Fruit fly (Drosophila melanogaster) whole organism, wandering third instar larva: Measurements from ENCODE around the gene Neu2.
A peak's percentile ranks its signal among the peaks of the same experiment; 100 is the strongest.

ENCODE experiments used
- Abd-B ChIP-seq: fragments of >200 bp; optimal IDR thresholded peaks from 2 replicates; lab custom pipeline; 2017; ENCODE audit warnings: missing biosample characterization, missing genetic modification characterization
- CG32264 ChIP-seq: fragments of 200-800 bp; sonication (Bioruptor generic); optimal IDR thresholded peaks from 2 replicates; lab custom pipeline; 2016; ENCODE audit warnings: missing biosample characterization, missing genetic modification characterization
- CG9705 ChIP-seq: fragments of 200-800 bp; sonication (Bioruptor generic); optimal IDR thresholded peaks from 2 replicates; lab custom pipeline; 2018; ENCODE audit warnings: missing biosample characterization, mild to moderate bottlenecking, missing genetic modification characterization
- CrebA ChIP-seq: fragments of 200-800 bp; sonication (Bioruptor generic); optimal IDR thresholded peaks from 2 replicates; lab custom pipeline; 2016; ENCODE audit warnings: missing biosample characterization, mild to moderate bottlenecking, missing genetic modification characterization, borderline replicate concordance
- Dfd ChIP-seq: fragments of >200 bp; optimal IDR thresholded peaks from 2 replicates; lab custom pipeline; 2017; ENCODE audit warnings: missing biosample characterization, missing genetic modification characterization
- Dif ChIP-seq: fragments of 200-275, 200-300 bp; sonication (Bioruptor generic); optimal IDR thresholded peaks from 2 replicates; lab custom pipeline; 2018; ENCODE audit warnings: missing biosample characterization, missing genetic modification characterization; ENCODE audit not compliant: partially characterized antibody
- GATAd ChIP-seq: sonication (Bioruptor generic); optimal IDR thresholded peaks from 2 replicates; lab custom pipeline; 2016; ENCODE audit warnings: missing biosample characterization, missing genetic modification characterization
- HLH106 ChIP-seq: fragments of 200-800 bp; optimal IDR thresholded peaks from 3 replicates; lab custom pipeline; 2019; ENCODE audit warnings: missing biosample characterization, mild to moderate bottlenecking, missing genetic modification characterization, moderate library complexity
- Hnf4 ChIP-seq: fragments of 200-800 bp; sonication (Bioruptor generic); optimal IDR thresholded peaks from 2 replicates; lab custom pipeline; 2016; ENCODE audit warnings: missing biosample characterization, mild to moderate bottlenecking, missing genetic modification characterization
- Hr83 ChIP-seq: fragments of 200-300 bp; sonication (Bioruptor generic); optimal IDR thresholded peaks from 2 replicates; lab custom pipeline; 2016; ENCODE audit warnings: missing biosample characterization, mild to moderate bottlenecking, missing genetic modification characterization, moderate library complexity; ENCODE audit not compliant: poor library complexity, severe bottlenecking
- Jra ChIP-seq: sonication (Bioruptor generic); optimal IDR thresholded peaks from 2 replicates; lab custom pipeline; 2016; ENCODE audit warnings: missing biosample characterization, missing genetic modification characterization
- Mio ChIP-seq: sonication (Bioruptor generic); optimal IDR thresholded peaks from 2 replicates; lab custom pipeline; 2016; ENCODE audit warnings: missing biosample characterization, missing genetic modification characterization
- Myc ChIP-seq: fragments of >200 bp; optimal IDR thresholded peaks from 2 replicates; lab custom pipeline; 2017
- Rel ChIP-seq, 2 experiments: fragments of 200-800 bp; sonication (Bioruptor generic) in 1 of 2; optimal IDR thresholded peaks; 2 replicates in 1 of 2; 3 replicates in 1 of 2; lab custom pipeline; 2016 to 2019; ENCODE audit warnings: mild to moderate bottlenecking in 2 of 2, missing biosample characterization in 2 of 2, missing genetic modification characterization in 2 of 2, moderate library complexity in 1 of 2
- Sp1 ChIP-seq: fragments of 200-800 bp; sonication (Bioruptor generic); optimal IDR thresholded peaks from 3 replicates; lab custom pipeline; 2019; ENCODE audit warnings: missing biosample characterization, mild to moderate bottlenecking, missing genetic modification characterization, moderate library complexity
- Vsx2 ChIP-seq: fragments of 200-300, 225-300 bp; sonication (Bioruptor generic); optimal IDR thresholded peaks from 2 replicates; lab custom pipeline; 2018; ENCODE audit warnings: missing biosample characterization, missing genetic modification characterization; ENCODE audit not compliant: partially characterized antibody
- brk ChIP-seq: fragments of 200-800 bp; sonication (Bioruptor generic); optimal IDR thresholded peaks from 2 replicates; lab custom pipeline; 2016; ENCODE audit warnings: missing biosample characterization, mild to moderate bottlenecking, missing genetic modification characterization
- dl ChIP-seq, 2 experiments: fragments of 175-275, 200-275 bp in 1 of 2; fragments of 200-275 bp in 1 of 2; sonication (Bioruptor generic); optimal IDR thresholded peaks; lab custom pipeline; 2018; ENCODE audit warnings: mild to moderate bottlenecking in 2 of 2, missing biosample characterization in 2 of 2, missing genetic modification characterization in 2 of 2, moderate library complexity in 2 of 2; ENCODE audit not compliant: partially characterized antibody in 2 of 2, insufficient read depth in 1 of 2
- dmrt93B ChIP-seq: fragments of 200-800 bp; sonication (Bioruptor generic); optimal IDR thresholded peaks from 2 replicates; lab custom pipeline; 2018; ENCODE audit warnings: missing biosample characterization, mild to moderate bottlenecking, missing genetic modification characterization
- dsf ChIP-seq: sonication (Bioruptor generic); optimal IDR thresholded peaks from 2 replicates; lab custom pipeline; 2016; ENCODE audit warnings: missing biosample characterization, missing genetic modification characterization, borderline replicate concordance
- ey ChIP-seq: fragments of 200-800 bp; sonication (Bioruptor generic); optimal IDR thresholded peaks from 2 replicates; lab custom pipeline; 2016; ENCODE audit warnings: missing biosample characterization, missing genetic modification characterization
- foxo ChIP-seq, 2 experiments: fragments of 200-800 bp; sonication (Bioruptor generic); optimal IDR thresholded peaks; 2 replicates in 1 of 2; 3 replicates in 1 of 2; lab custom pipeline; 2016 to 2017; ENCODE audit warnings: missing biosample characterization in 2 of 2, missing genetic modification characterization in 2 of 2
- fru ChIP-seq: fragments of 200-800 bp; sonication (Bioruptor generic); optimal IDR thresholded peaks from 3 replicates; lab custom pipeline; 2016; ENCODE audit warnings: missing biosample characterization, mild to moderate bottlenecking, missing genetic modification characterization
- h ChIP-seq: fragments of 200-800 bp; sonication (Bioruptor generic); optimal IDR thresholded peaks from 3 replicates; lab custom pipeline; 2016; ENCODE audit warnings: missing biosample characterization, mild to moderate bottlenecking, missing genetic modification characterization
- jim ChIP-seq: fragments of 175-275, 200-325 bp; sonication (Bioruptor generic); optimal IDR thresholded peaks from 2 replicates; lab custom pipeline; 2016; ENCODE audit warnings: missing biosample characterization, mild to moderate bottlenecking, missing genetic modification characterization
- pan ChIP-seq: fragments of >200 bp; optimal IDR thresholded peaks from 2 replicates; lab custom pipeline; 2017
- psq ChIP-seq: fragments of 200-800 bp; sonication (Bioruptor generic); optimal IDR thresholded peaks from 3 replicates; lab custom pipeline; 2017; ENCODE audit warnings: missing biosample characterization, mild to moderate bottlenecking, missing genetic modification characterization, moderate library complexity
- rgr ChIP-seq: fragments of 200-800 bp; sonication (Bioruptor generic); optimal IDR thresholded peaks from 3 replicates; lab custom pipeline; 2016; ENCODE audit warnings: missing biosample characterization, mild to moderate bottlenecking, missing genetic modification characterization
- sage ChIP-seq: fragments of 200-800 bp; sonication (Bioruptor generic); optimal IDR thresholded peaks from 2 replicates; lab custom pipeline; 2016; ENCODE audit warnings: missing biosample characterization, mild to moderate bottlenecking, missing genetic modification characterization
- sv ChIP-seq: fragments of 200-800 bp; sonication (Bioruptor generic); optimal IDR thresholded peaks from 3 replicates; lab custom pipeline; 2016; ENCODE audit warnings: missing biosample characterization, missing genetic modification characterization
- tai ChIP-seq: sonication (Bioruptor generic); optimal IDR thresholded peaks from 2 replicates; lab custom pipeline; 2016; ENCODE audit warnings: missing biosample characterization, missing genetic modification characterization
- usp ChIP-seq: fragments of >200 bp; optimal IDR thresholded peaks from 2 replicates; lab custom pipeline; 2017; ENCODE audit warnings: missing biosample characterization, missing genetic modification characterization
- woc ChIP-seq: sonication (Bioruptor generic); optimal IDR thresholded peaks from 2 replicates; lab custom pipeline; 2016; ENCODE audit warnings: missing biosample characterization, mild to moderate bottlenecking, missing genetic modification characterization

Gene Neu2

DNA sequence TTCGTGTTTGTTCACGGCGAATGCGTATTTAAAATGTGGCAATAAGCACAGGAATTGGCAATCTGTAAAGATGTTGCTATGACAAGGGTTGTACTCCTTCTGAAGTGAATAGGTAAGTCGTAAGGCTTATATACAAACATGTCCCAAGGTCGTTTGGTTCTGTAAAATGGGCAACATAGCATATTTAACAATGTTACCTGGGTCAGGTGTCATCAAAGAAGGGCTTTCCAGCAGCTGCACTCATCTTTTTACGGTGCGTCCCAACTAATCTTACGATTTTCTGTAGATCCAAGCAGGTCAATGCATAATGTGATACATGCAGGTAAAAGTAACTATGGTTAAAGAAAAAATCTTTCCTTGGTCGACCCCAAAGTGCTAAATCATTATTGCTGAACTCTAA is at the start of gene Neu2:
Gene Neu2 (minus strand): TSS at position 101 of the 400 bp plus-strand sequence.
- TF ChIP-seq CrebA: no peak
- no peak for TF ChIP-seq h (GFP tag; lab: Kevin White, UChicago)
- TF ChIP-seq Dfd (GFP tag; lab: Kevin White, UChicago): no peak
- TF ChIP-seq sv: no peak
- TF ChIP-seq fru (GFP tag; lab: Kevin White, UChicago): no peak
- no peak for TF ChIP-seq Jra (GFP tag; lab: Kevin White, UChicago)
- no peak for TF ChIP-seq Sp1 (GFP tag; lab: Kevin White, UChicago)
- no peak for TF ChIP-seq brk (GFP tag; lab: Kevin White, UChicago)
- TF ChIP-seq usp: no peak
- TF ChIP-seq Hnf4: no peak
- no peak for TF ChIP-seq Dif (GFP tag; lab: Kevin White, UChicago)
- TF ChIP-seq Hr83 (GFP tag; lab: Kevin White, UChicago): no peak
- no peak for TF ChIP-seq CG9705
- TF ChIP-seq dl (GFP tag; optimal IDR thresholded peaks at IDR 0.05; lab: Kevin White, UChicago; ENCODE audit: insufficient read depth in 1 of 2, partially characterized antibody in 2 of 2): no peak
- TF ChIP-seq foxo (GFP tag; optimal IDR thresholded peaks at IDR 0.05; lab: Kevin White, UChicago): no peak

dm6 chr3L:21539245-21540196 is 49.1 kb upstream of the Neu2 start, which contains the start of the genes COX8 and VhaM9.7-b:
TSS of gene COX8 (minus strand) at chr3L:21539447.
TSS of gene VhaM9.7-b (plus strand) at chr3L:21539862.
- TF ChIP-seq rgr (GFP tag; lab: Kevin White, UChicago) (no peak), woc (GFP tag; lab: Kevin White, UChicago) (peak; percentile 86), jim (no peak), Hr83 (GFP tag; lab: Kevin White, UChicago) (peak; percentile 83), HLH106 (tag; lab: Kevin White, UChicago) (no peak), dmrt93B (no peak), Hnf4 (peak; percentile 56), dl (GFP tag; optimal IDR thresholded peaks at IDR 0.05; lab: Kevin White, UChicago; ENCODE audit: insufficient read depth in 1 of 2, partially characterized antibody in 2 of 2) (no peak), dsf (GFP tag; lab: Kevin White, UChicago) (peak; percentile 69), CG9705 (peak; percentile 63), usp (no peak), psq (GFP tag; lab: Kevin White, UChicago) (peak; percentile 17), Vsx2 (GFP tag; lab: Kevin White, UChicago) (no peak), sv (peak; percentile 36), brk (GFP tag; lab: Kevin White, UChicago) (peak; percentile 71), Mio (no peak), Dfd (GFP tag; lab: Kevin White, UChicago) (no peak), GATAd (no peak), ey (GFP tag; lab: Kevin White, UChicago) (peak; percentile 48), pan (lab: Kevin White, UChicago) (no peak), Rel (GFP tag; optimal IDR thresholded peaks at IDR 0.05; lab: Kevin White, UChicago) (no peak), Rel (tag; optimal IDR thresholded peaks at IDR 0.05; lab: Kevin White, UChicago) (peak; percentile 86), sage (GFP tag; lab: Kevin White, UChicago) (no peak), foxo (GFP tag; optimal IDR thresholded peaks at IDR 0.05; lab: Kevin White, UChicago) (no peak), tai (GFP tag; lab: Kevin White, UChicago) (no peak), Sp1 (GFP tag; lab: Kevin White, UChicago) (no peak), Myc (lab: Kevin White, UChicago) (peak; percentile 11), CG32264 (no peak)

DNA sequence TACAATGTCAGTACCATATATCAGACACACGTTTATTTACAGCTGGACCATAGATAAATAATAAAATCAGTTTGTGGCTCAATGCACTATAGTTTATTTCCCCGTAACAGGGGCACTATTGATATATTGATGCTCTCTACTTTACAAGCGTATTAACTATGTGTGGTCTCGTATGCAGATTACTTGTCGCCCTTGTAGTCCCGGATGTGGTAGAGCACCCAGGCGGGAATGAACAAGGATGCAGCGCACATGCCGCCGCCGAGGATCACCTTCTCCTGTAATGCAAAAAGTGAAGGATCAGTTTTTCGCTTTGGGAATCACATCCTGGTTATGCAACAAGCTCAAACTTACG is 48.5 kb upstream of the Neu2 start:
- TF ChIP-seq psq (GFP tag; lab: Kevin White, UChicago): no peak
- no peak for TF ChIP-seq Hnf4
- no peak for TF ChIP-seq dsf (GFP tag; lab: Kevin White, UChicago)
- no peak for TF ChIP-seq foxo (GFP tag; optimal IDR thresholded peaks at IDR 0.05; lab: Kevin White, UChicago)
- TF ChIP-seq fru (GFP tag; lab: Kevin White, UChicago): no peak
- TF ChIP-seq tai (GFP tag; lab: Kevin White, UChicago): no peak
- TF ChIP-seq Vsx2 (GFP tag; lab: Kevin White, UChicago): no peak
- no peak for TF ChIP-seq Dfd (GFP tag; lab: Kevin White, UChicago)
- TF ChIP-seq HLH106 (tag; lab: Kevin White, UChicago): no peak
- no peak for TF ChIP-seq Sp1 (GFP tag; lab: Kevin White, UChicago)
- TF ChIP-seq Jra (GFP tag; lab: Kevin White, UChicago): no peak
- no peak for TF ChIP-seq h (GFP tag; lab: Kevin White, UChicago)
- TF ChIP-seq CG9705: no peak
- TF ChIP-seq woc (GFP tag; lab: Kevin White, UChicago): no peak
- no peak for TF ChIP-seq Rel (GFP tag; optimal IDR thresholded peaks at IDR 0.05; lab: Kevin White, UChicago)
- TF ChIP-seq Rel (tag; optimal IDR thresholded peaks at IDR 0.05; lab: Kevin White, UChicago): no peak
- TF ChIP-seq Abd-B (GFP tag; lab: Kevin White, UChicago): no peak
- no peak for TF ChIP-seq brk (GFP tag; lab: Kevin White, UChicago)
